Worm (Caenorhabditis elegans): Measurements from ENCODE around the gene C49C8.5.

The C49C8.5 gene

DNA sequence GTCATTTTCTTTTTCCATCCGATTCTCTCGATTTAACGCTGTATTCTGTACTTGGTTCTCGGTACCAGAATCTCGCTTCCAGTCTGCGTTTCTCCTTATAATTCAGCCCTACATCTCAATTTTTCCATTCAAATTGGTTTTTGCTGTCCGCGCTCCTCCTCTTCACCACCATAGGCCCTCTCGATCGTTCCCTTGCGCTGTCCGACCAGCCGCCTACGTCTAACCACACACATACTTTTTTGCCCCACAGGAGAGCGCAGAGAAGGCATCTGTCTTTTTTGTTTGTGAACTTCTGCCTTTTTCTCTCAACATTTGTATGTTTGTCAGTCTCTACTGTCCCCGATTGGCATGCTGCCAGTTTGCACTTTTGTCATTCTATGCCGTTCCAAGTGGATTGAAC lies 26.1 kb downstream of the C49C8.5 start, which contains the start of gene F42A9.11 (continued):
- TF ChIP-seq mdl-1 (tag; optimal IDR thresholded peaks at IDR 0.05) = peak in 1 of 2 experiments; percentile 13
- TF ChIP-seq lin-39 (tag; optimal IDR thresholded peaks at IDR 0.05) = no peak
- TF ChIP-seq lir-3 (tag; optimal IDR thresholded peaks at IDR 0.05; ENCODE audit: poor library complexity) = no peak
- no peak for TF ChIP-seq ztf-11 (tag; optimal IDR thresholded peaks at IDR 0.05)
- no peak for TF ChIP-seq hlh-4 (tag; optimal IDR thresholded peaks at IDR 0.05)
- no peak for TF ChIP-seq zag-1 (tag; optimal IDR thresholded peaks at IDR 0.05)
- TF ChIP-seq mep-1 (tag; optimal IDR thresholded peaks at IDR 0.05) = peak; percentile 24
- no peak for TF ChIP-seq snpc-4 (tag; optimal IDR thresholded peaks at IDR 0.05)
- TF ChIP-seq tlp-1 (tag; optimal IDR thresholded peaks at IDR 0.05) = no peak
- TF ChIP-seq mab-9 (GFP tag; IDR thresholded peaks at IDR 0.05) = no peak
- TF ChIP-seq nhr-20 (tag; optimal IDR thresholded peaks at IDR 0.05) = peak; percentile 56
- no peak for TF ChIP-seq pqm-1 (tag; optimal IDR thresholded peaks at IDR 0.05)
- TF ChIP-seq fkh-8 (tag; optimal IDR thresholded peaks at IDR 0.05) = no peak
- no peak for TF ChIP-seq C04F5.9 (tag; optimal IDR thresholded peaks at IDR 0.05)
- no peak for TF ChIP-seq mef-2 (tag; optimal IDR thresholded peaks at IDR 0.05)
- TF ChIP-seq nhr-28 (tag; optimal IDR thresholded peaks at IDR 0.05) = no peak
- no peak for TF ChIP-seq C34B4.2 (tag; optimal IDR thresholded peaks at IDR 0.05)
- 0 out of 2 replicates have a peak, but pooled peaks have one; percentile 12 for TF ChIP-seq nhr-19 (GFP tag; conservative IDR thresholded peaks at IDR 0.05)
- no peak for TF ChIP-seq ets-5 (GFP tag; IDR thresholded peaks at IDR 0.05)
- TF ChIP-seq nhr-11 (tag; optimal IDR thresholded peaks at IDR 0.05) = no peak
- peak in 1 of 2 experiments; percentile 18 for TF ChIP-seq efl-1 (optimal IDR thresholded peaks at IDR 0.05)
- no peak for TF ChIP-seq efl-1 (GFP tag; optimal IDR thresholded peaks at IDR 0.05 in 1 of 2)
- peak; percentile 86 for TF ChIP-seq lin-14 (GFP tag; optimal IDR thresholded peaks at IDR 0.05)
- TF ChIP-seq dpl-1 (GFP tag; optimal IDR thresholded peaks at IDR 0.05) = peak in 2 of 3 experiments; percentile 19
- no peak for TF ChIP-seq egl-13 (tag; optimal IDR thresholded peaks at IDR 0.05)
- TF ChIP-seq unc-30 (tag; optimal IDR thresholded peaks at IDR 0.05) = no peak
- TF ChIP-seq lin-35 (GFP tag; optimal IDR thresholded peaks at IDR 0.05) = peak in 1 of 2 experiments; percentile 47
- no peak for TF ChIP-seq fos-1 (tag; optimal IDR thresholded peaks at IDR 0.05)
- no peak for TF ChIP-seq C16A3.4 (tag; optimal IDR thresholded peaks at IDR 0.05)
- TF ChIP-seq Y116A8C.19 (tag; optimal IDR thresholded peaks at IDR 0.05; ENCODE audit: borderline replicate concordance) = no peak
- TF ChIP-seq ceh-82 (tag; optimal IDR thresholded peaks at IDR 0.05) = peak in 2 of 3 experiments; percentile 7 to 17
- TF ChIP-seq elt-2 (tag; optimal IDR thresholded peaks at IDR 0.05) = no peak
- TF ChIP-seq ceh-90 (tag; optimal IDR thresholded peaks at IDR 0.05) = no peak
- no peak for TF ChIP-seq pag-3 (tag; optimal IDR thresholded peaks at IDR 0.05; ENCODE audit: borderline replicate concordance, insufficient read depth)
- no peak for TF ChIP-seq nhr-237 (tag; optimal IDR thresholded peaks at IDR 0.05)
- peak; percentile 32 for TF ChIP-seq nhr-47 (tag; optimal IDR thresholded peaks at IDR 0.05)
- TF ChIP-seq unc-62 (GFP tag; optimal IDR thresholded peaks at IDR 0.05) = no peak
- no peak for TF ChIP-seq lin-13 (GFP tag; optimal IDR thresholded peaks at IDR 0.05)
- TF ChIP-seq elt-3 (tag; optimal IDR thresholded peaks at IDR 0.05) = peak in 1 of 6 experiments; percentile 27
- no peak for TF ChIP-seq fkh-10 (GFP tag; optimal IDR thresholded peaks at IDR 0.05)
- peak in 1 of 2 experiments; percentile 49 for TF ChIP-seq lsy-2 (tag; optimal IDR thresholded peaks at IDR 0.05)
- TF ChIP-seq alr-1 (tag; optimal IDR thresholded peaks at IDR 0.05; ENCODE audit: borderline replicate concordance) = no peak
- TF ChIP-seq nhr-85 (tag) = peak; percentile 88
- no peak for TF ChIP-seq hlh-17 (GFP tag; optimal IDR thresholded peaks at IDR 0.05; ENCODE audit: borderline replicate concordance)
- TF ChIP-seq ceh-8 (GFP tag; optimal IDR thresholded peaks at IDR 0.05) = no peak
- no peak for TF ChIP-seq unc-98 (GFP tag; IDR thresholded peaks at IDR 0.05)
- peak; percentile 54 for TF ChIP-seq nhr-71 (tag; optimal IDR thresholded peaks at IDR 0.05)
- peak; percentile 48 for TF ChIP-seq skn-1 (tag; optimal IDR thresholded peaks at IDR 0.05)
- no peak for TF ChIP-seq hpl-2 (GFP tag; optimal IDR thresholded peaks at IDR 0.05)
- TF ChIP-seq efl-3 (GFP tag; optimal IDR thresholded peaks at IDR 0.05) = no peak
- TF ChIP-seq vab-15 (tag; optimal IDR thresholded peaks at IDR 0.05) = no peak
- TF ChIP-seq ama-1 (optimal IDR thresholded peaks at IDR 0.05) = no peak
- TF ChIP-seq dsc-1 (tag; optimal IDR thresholded peaks at IDR 0.05) = no peak

All from whole organism, L1 larva.